Fruit fly (Drosophila melanogaster): Measurements from ENCODE around the gene CG10479.

Gene CG10479

dm6 chr3L:5987637-5988036, 11.8 kb upstream of the CG10479 start (continued):
- TF ChIP-seq grau (tag; optimal IDR thresholded peaks at IDR 0.05) (peak; percentile 51), Atf-2 (GFP tag; optimal IDR thresholded peaks at IDR 0.05) (peak; percentile 33), dpn (GFP tag; optimal IDR thresholded peaks at IDR 0.05) (peak in 1 of 2 experiments; percentile 29), caup (GFP tag; optimal IDR thresholded peaks at IDR 0.05; ENCODE audit: severe bottlenecking) (no peak), CG8089 (GFP tag; optimal IDR thresholded peaks at IDR 0.05) (no peak), jing (GFP tag; optimal IDR thresholded peaks at IDR 0.05) (peak; percentile 51), ab (GFP tag; optimal IDR thresholded peaks at IDR 0.05) (no peak), lbe (GFP tag; optimal IDR thresholded peaks at IDR 0.05) (no peak), nmo (GFP tag; optimal IDR thresholded peaks at IDR 0.05) (peak; percentile 59), bcd (GFP tag; optimal IDR thresholded peaks at IDR 0.05) (peak; percentile 22), CG9817 (tag; optimal IDR thresholded peaks at IDR 0.05) (no peak), CG8281 (tag; optimal IDR thresholded peaks at IDR 0.05) (no peak), Sry-β (GFP tag; optimal IDR thresholded peaks at IDR 0.05) (no peak), CG12104 (GFP tag; optimal IDR thresholded peaks at IDR 0.05) (no peak), CG6654 (GFP tag; optimal IDR thresholded peaks at IDR 0.05) (peak; percentile 18), insv (GFP tag; optimal IDR thresholded peaks at IDR 0.05) (no peak), twi (tag; optimal IDR thresholded peaks at IDR 0.05) (peak; percentile 21), Meics (GFP tag; optimal IDR thresholded peaks at IDR 0.05) (no peak), pzg (GFP tag; optimal IDR thresholded peaks at IDR 0.05) (no peak), Dll (GFP tag; IDR thresholded peaks at IDR 0.05; ENCODE audit: partially characterized antibody) (no peak), Fer1 (GFP tag; optimal IDR thresholded peaks at IDR 0.05) (no peak), pita (GFP tag; optimal IDR thresholded peaks at IDR 0.05) (no peak), gro (GFP tag; optimal IDR thresholded peaks at IDR 0.05) (no peak), grn (GFP tag; optimal IDR thresholded peaks at IDR 0.05) (no peak), sisA (GFP tag; IDR thresholded peaks at IDR 0.05) (peak; percentile 60), tio (GFP tag; optimal IDR thresholded peaks at IDR 0.05) (no peak), Dp (GFP tag; optimal IDR thresholded peaks at IDR 0.05) (no peak), CG10147 (GFP tag; optimal IDR thresholded peaks at IDR 0.05) (no peak), lilli (GFP tag; optimal IDR thresholded peaks at IDR 0.05) (peak; percentile 26), sima (GFP tag; optimal IDR thresholded peaks at IDR 0.05) (no peak), Rfx (GFP tag; IDR thresholded peaks at IDR 0.05) (no peak), Abd-B (GFP tag; optimal IDR thresholded peaks at IDR 0.05) (peak; percentile 11), CG18262 (tag; optimal IDR thresholded peaks at IDR 0.05) (peak; percentile 82), CG34224 (GFP tag; IDR thresholded peaks at IDR 0.05; ENCODE audit: partially characterized antibody) (no peak), Ravus (GFP tag; IDR thresholded peaks at IDR 0.05) (no peak), hb (GFP tag; IDR thresholded peaks at IDR 0.05; ENCODE audit: partially characterized antibody) (no peak), CG2116 (GFP tag; optimal IDR thresholded peaks at IDR 0.05) (peak; percentile 7), ash1 (GFP tag; optimal IDR thresholded peaks at IDR 0.05) (no peak), CG10267 (tag; optimal IDR thresholded peaks at IDR 0.05) (peak; percentile 73), D19A (tag; optimal IDR thresholded peaks at IDR 0.05) (peak; percentile 74), crc (GFP tag; optimal IDR thresholded peaks at IDR 0.05) (peak; percentile 12), CG17829 (tag; optimal IDR thresholded peaks at IDR 0.05) (peak; percentile 81), wek (GFP tag; optimal IDR thresholded peaks at IDR 0.05) (no peak), stwl (tag; optimal IDR thresholded peaks at IDR 0.05) (peak; percentile 3), gcm2 (GFP tag; optimal IDR thresholded peaks at IDR 0.05) (no peak), B-H2 (GFP tag; optimal IDR thresholded peaks at IDR 0.05) (no peak), CG3726 (GFP tag; IDR thresholded peaks at IDR 0.05) (no peak; the same call in 2 of the 3 replicates), CG9932 (GFP tag; IDR thresholded peaks at IDR 0.05) (no peak), klu (GFP tag; IDR thresholded peaks at IDR 0.05) (no peak), CG6813 (GFP tag; optimal IDR thresholded peaks at IDR 0.05) (peak; percentile 6), Bteb2 (GFP tag; optimal IDR thresholded peaks at IDR 0.05) (no peak)

Measured in whole organism, embryonic.